Fruit fly (Drosophila melanogaster): Measurements from ENCODE around the gene CG14907.

Gene CG14907

DNA sequence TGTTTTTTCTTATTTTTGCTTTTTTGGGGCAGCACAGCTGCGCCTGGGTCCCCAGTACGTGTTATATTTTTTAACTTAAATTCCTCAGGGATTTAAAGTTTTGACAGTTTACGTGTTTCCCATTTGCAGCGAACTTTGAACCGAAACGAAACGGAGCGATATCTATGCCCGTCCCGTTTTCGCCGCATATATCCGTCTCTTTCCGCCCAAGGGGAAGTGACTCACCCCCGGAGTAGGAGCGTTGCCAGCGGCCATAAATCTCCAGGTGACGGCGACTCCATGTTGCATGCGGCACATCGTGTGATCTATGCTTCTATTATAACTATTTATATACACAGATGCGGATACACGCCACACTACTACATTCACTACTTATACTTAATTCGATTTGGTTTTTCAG lies 9.6 kb upstream of the CG14907 start:
- TF ChIP-seq CG8944 (GFP tag; optimal IDR thresholded peaks at IDR 0.05) (no peak), ac (GFP tag; optimal IDR thresholded peaks at IDR 0.05) (no peak), cg (GFP tag; optimal IDR thresholded peaks at IDR 0.05) (peak; percentile 40), CG14014 (GFP tag; IDR thresholded peaks at IDR 0.05) (no peak), Camta (GFP tag; optimal IDR thresholded peaks at IDR 0.05) (no peak), twi (tag; optimal IDR thresholded peaks at IDR 0.05) (peak; percentile 29), Nf-YB (GFP tag; optimal IDR thresholded peaks at IDR 0.05) (peak; percentile 77), abd-A (tag; optimal IDR thresholded peaks at IDR 0.05) (no peak), ind (GFP tag; optimal IDR thresholded peaks at IDR 0.05) (no peak), Hr78 (GFP tag; optimal IDR thresholded peaks at IDR 0.05) (peak in 1 of 2 experiments; percentile 75), NC2α (GFP tag; optimal IDR thresholded peaks at IDR 0.05) (no peak), gro (GFP tag; optimal IDR thresholded peaks at IDR 0.05) (no peak), CG2678 (tag; optimal IDR thresholded peaks at IDR 0.05) (no peak), cad (GFP tag; optimal IDR thresholded peaks at IDR 0.05) (peak; percentile 72), CrebB (tag; optimal IDR thresholded peaks at IDR 0.05) (no peak), CG30431 (GFP tag; optimal IDR thresholded peaks at IDR 0.05) (no peak), pum (GFP tag; optimal IDR thresholded peaks at IDR 0.05) (no peak), Mes4 (GFP tag; optimal IDR thresholded peaks at IDR 0.05) (no peak), rib (GFP tag; IDR thresholded peaks at IDR 0.05) (no peak), CG11085 (GFP tag; IDR thresholded peaks at IDR 0.05) (no peak), ATbp (GFP tag; optimal IDR thresholded peaks at IDR 0.05) (no peak), jigr1 (GFP tag; IDR thresholded peaks at IDR 0.05) (no peak), phol (tag; optimal IDR thresholded peaks at IDR 0.05) (peak; percentile 33), CG10321 (GFP tag; IDR thresholded peaks at IDR 0.05) (peak; percentile 88), aop (GFP tag; IDR thresholded peaks at IDR 0.05) (no peak), Nf-YC (tag; optimal IDR thresholded peaks at IDR 0.05) (peak; percentile 71), ara (GFP tag; IDR thresholded peaks at IDR 0.05) (no peak), NFAT (GFP tag; IDR thresholded peaks at IDR 0.05) (no peak), Max (GFP tag; optimal IDR thresholded peaks at IDR 0.05) (no peak), CG12942 (GFP tag; optimal IDR thresholded peaks at IDR 0.05) (no peak), da (GFP tag; optimal IDR thresholded peaks at IDR 0.05) (no peak), CG10209 (GFP tag; optimal IDR thresholded peaks at IDR 0.05) (no peak), CG11398 (GFP tag; optimal IDR thresholded peaks at IDR 0.05) (no peak), zen2 (GFP tag; IDR thresholded peaks at IDR 0.05; ENCODE audit: partially characterized antibody) (no peak), CG1832 (GFP tag; optimal IDR thresholded peaks at IDR 0.05) (peak; percentile 71), CG14667 (GFP tag; IDR thresholded peaks at IDR 0.05) (no peak), ems (GFP tag; optimal IDR thresholded peaks at IDR 0.05) (no peak), gsb-n (tag; optimal IDR thresholded peaks at IDR 0.05) (peak; percentile 51), sens (GFP tag) (peak; percentile 69)

DNA sequence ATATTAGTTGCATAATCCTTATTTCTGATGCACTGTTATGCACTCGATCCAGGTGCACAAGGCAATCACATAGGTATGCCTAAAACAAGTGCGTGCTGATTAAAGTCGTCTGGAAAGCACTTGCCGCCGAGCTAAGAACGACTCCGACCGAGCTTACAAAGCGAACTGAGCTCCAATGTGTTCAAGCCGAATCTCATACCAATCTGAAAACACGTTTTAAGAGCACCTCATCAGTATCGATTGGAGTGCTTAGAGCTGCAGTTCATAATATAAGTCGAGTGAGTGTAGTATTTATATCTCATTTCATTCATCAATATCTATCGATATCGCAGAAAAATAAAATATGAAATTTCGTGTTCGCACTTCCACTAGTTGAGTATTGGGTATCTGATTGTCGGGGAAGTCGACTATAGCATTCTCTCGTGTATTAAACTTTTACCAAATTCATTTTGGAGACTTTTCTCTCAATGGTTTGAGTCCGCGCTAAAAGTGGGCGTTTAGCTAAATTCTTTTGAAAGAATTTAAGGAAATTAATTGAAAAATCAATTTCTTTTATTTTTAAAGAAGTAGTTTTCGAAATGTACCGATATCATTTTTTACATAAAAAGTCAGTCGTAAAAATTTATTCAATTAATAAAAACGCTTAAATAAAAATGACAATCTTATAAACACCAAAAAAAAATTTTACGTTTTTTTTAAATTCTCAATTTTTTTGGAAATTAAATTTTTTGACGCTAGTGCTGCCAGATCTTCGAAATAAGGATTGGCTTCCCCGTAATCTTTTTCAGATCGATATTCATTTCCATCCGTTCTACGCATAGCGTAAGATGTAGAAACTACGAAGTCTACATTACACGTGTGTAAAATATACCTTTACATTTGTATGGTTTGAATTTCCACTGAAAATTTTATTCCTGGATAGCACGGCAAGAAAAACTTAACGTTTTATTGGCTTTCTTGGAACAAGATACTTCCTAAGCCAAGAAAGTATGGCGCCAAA lies 3.7 kb upstream of the CG14907 start, which contains the start of gene modSP:
Gene modSP, minus strand, starts transcription at position 169 of the 1,000 bp plus-strand sequence.
- peak; percentile 48 for TF ChIP-seq CG13894 (tag; optimal IDR thresholded peaks at IDR 0.05)
- peak; percentile 49; the same call in 2 of the 3 replicates for TF ChIP-seq Doc3 (GFP tag; IDR thresholded peaks at IDR 0.05; ENCODE audit: partially characterized antibody)
- no peak for TF ChIP-seq yki (optimal IDR thresholded peaks at IDR 0.05)
- peak; percentile 43 for TF ChIP-seq CG30403 (GFP tag; optimal IDR thresholded peaks at IDR 0.05)
- TF ChIP-seq ttk (GFP tag; IDR thresholded peaks at IDR 0.05) = no peak; the same call in 1 of the 2 replicates
- no peak for TF ChIP-seq CG6175 (GFP tag; IDR thresholded peaks at IDR 0.05)
- no peak for TF ChIP-seq Side (GFP tag; optimal IDR thresholded peaks at IDR 0.05)
- peak; percentile 38; the same call in 1 of the 2 replicates for TF ChIP-seq Taf1 (GFP tag; IDR thresholded peaks at IDR 0.05)
- peak; percentile 44 for TF ChIP-seq ind (GFP tag; optimal IDR thresholded peaks at IDR 0.05)
- peak; percentile 43; the same call in 1 of the 2 replicates for TF ChIP-seq CG14441 (GFP tag; IDR thresholded peaks at IDR 0.05)
- no peak for TF ChIP-seq kah (GFP tag; optimal IDR thresholded peaks at IDR 0.05)
- no peak for TF ChIP-seq Poxn (GFP tag; IDR thresholded peaks at IDR 0.05)
- no peak for TF ChIP-seq CG13123 (GFP tag; optimal IDR thresholded peaks at IDR 0.05)
- no peak for TF ChIP-seq E2f1 (GFP tag; IDR thresholded peaks at IDR 0.05)

All from whole organism, embryonic.